Worm (Caenorhabditis elegans): ENCODE results near the gene btb-8.

btb-8 gene

ce11 chrII:1744183-1744582, 21.6 kb downstream of the btb-8 start, which contains the start of gene clec-19:
Gene clec-19 (plus strand): TSS chrII:1744483.
- TF ChIP-seq Y48G9A.11 (GFP tag; IDR thresholded peaks at IDR 0.05) (no peak), ZK546.5 (tag; optimal IDR thresholded peaks at IDR 0.05) (no peak), nhr-11 (tag; optimal IDR thresholded peaks at IDR 0.05) (no peak), pqm-1 (tag; optimal IDR thresholded peaks at IDR 0.05) (no peak), hif-1 (tag; optimal IDR thresholded peaks at IDR 0.05) (no peak), ctbp-1 (GFP tag; IDR thresholded peaks at IDR 0.05) (no peak), nhr-10 (tag; optimal IDR thresholded peaks at IDR 0.05) (no peak), ztf-7 (tag; optimal IDR thresholded peaks at IDR 0.05) (no peak), F44E2.7 (GFP tag; IDR thresholded peaks at IDR 0.05) (no peak), lim-7 (GFP tag; IDR thresholded peaks at IDR 0.05) (no peak), mep-1 (tag; optimal IDR thresholded peaks at IDR 0.05) (no peak), vab-7 (GFP tag; IDR thresholded peaks at IDR 0.05) (no peak), R02D3.7 (tag; optimal IDR thresholded peaks at IDR 0.05) (no peak), hlh-11 (tag; optimal IDR thresholded peaks at IDR 0.05) (no peak), F26F4.8 (GFP tag; conservative IDR thresholded peaks at IDR 0.05) (no peak), D1046.2 (GFP tag; IDR thresholded peaks at IDR 0.05) (no peak), nhr-25 (tag; optimal IDR thresholded peaks at IDR 0.05; ENCODE audit: borderline replicate concordance, insufficient read depth) (no peak), ceh-62 (tag; optimal IDR thresholded peaks at IDR 0.05) (no peak), madf-9 (GFP tag; conservative IDR thresholded peaks at IDR 0.05) (no peak)

ce11 chrII:1750413-1750812, 27.8 kb downstream of the btb-8 start, which contains the start of the genes F36H5.13 and F36H5.8:
Gene F36H5.13 (minus strand): TSS chrII:1750513.
Gene F36H5.8 (minus strand): TSS chrII:1750686.
- TF ChIP-seq mes-2 (tag; optimal IDR thresholded peaks at IDR 0.05; ENCODE audit: poor library complexity, severe bottlenecking) (no peak), aha-1 (tag) (peak; percentile 9), ceh-62 (tag; optimal IDR thresholded peaks at IDR 0.05) (no peak), Y48G9A.11 (GFP tag; IDR thresholded peaks at IDR 0.05) (no peak), D1046.2 (GFP tag; IDR thresholded peaks at IDR 0.05) (no peak), duxl-1 (tag; optimal IDR thresholded peaks at IDR 0.05; ENCODE audit: poor library complexity) (no peak)

- TF ChIP-seq zfp-3 (GFP tag; conservative IDR thresholded peaks at IDR 0.05) = no peak
- TF ChIP-seq ztf-7 (tag; optimal IDR thresholded peaks at IDR 0.05) = no peak
- TF ChIP-seq F49E8.2 (tag; optimal IDR thresholded peaks at IDR 0.05; ENCODE audit: borderline replicate concordance) = no peak
- TF ChIP-seq unc-130 (GFP tag; optimal IDR thresholded peaks at IDR 0.05) = no peak
- TF ChIP-seq jun-1 (tag; optimal IDR thresholded peaks at IDR 0.05) = no peak
- TF ChIP-seq sdz-12 (GFP tag; optimal IDR thresholded peaks at IDR 0.05) = no peak
- no peak for TF ChIP-seq set-16 (GFP tag; IDR thresholded peaks at IDR 0.05)
- no peak for TF ChIP-seq zip-2 (tag; optimal IDR thresholded peaks at IDR 0.05)
- no peak for TF ChIP-seq lim-7 (GFP tag; IDR thresholded peaks at IDR 0.05)
- no peak for TF ChIP-seq madf-5 (GFP tag; IDR thresholded peaks at IDR 0.05)
- TF ChIP-seq rbr-2 (tag; optimal IDR thresholded peaks at IDR 0.05) = no peak
- TF ChIP-seq T20F7.1 (GFP tag; optimal IDR thresholded peaks at IDR 0.05) = no peak
- no peak for TF ChIP-seq pqm-1 (tag; optimal IDR thresholded peaks at IDR 0.05)
- no peak for TF ChIP-seq lin-38 (GFP tag; IDR thresholded peaks at IDR 0.05)
- TF ChIP-seq F37D6.2 (tag; optimal IDR thresholded peaks at IDR 0.05) = no peak
- no peak for TF ChIP-seq lin-29 (GFP tag; IDR thresholded peaks at IDR 0.05)
- TF ChIP-seq ceh-82 (tag; optimal IDR thresholded peaks at IDR 0.05) = no peak
- TF ChIP-seq lsy-2 (tag; optimal IDR thresholded peaks at IDR 0.05) = no peak
These were observed 30.4 kb downstream of the btb-8 start, which contains the start of gene F36H5.9 for ce11 chrII:1752990-1753389. Gene F36H5.9 (minus strand): TSS chrII:1753090.

ce11 chrII:1756072-1756471, 33.5 kb downstream of the btb-8 start, which contains the start of gene F36H5.17:
Gene F36H5.17 (minus strand): TSS chrII:1756172.
- TF ChIP-seq fkh-10 (GFP tag; optimal IDR thresholded peaks at IDR 0.05) (no peak), rbr-2 (tag; optimal IDR thresholded peaks at IDR 0.05) (no peak), Y48G9A.11 (GFP tag; IDR thresholded peaks at IDR 0.05) (no peak), hif-1 (tag; optimal IDR thresholded peaks at IDR 0.05) (no peak), lin-1 (GFP tag; IDR thresholded peaks at IDR 0.05) (no peak)
